Worm (Caenorhabditis elegans): ENCODE results near the gene C18A11.4.

- no peak for TF ChIP-seq pqm-1 (tag; optimal IDR thresholded peaks at IDR 0.05)
- TF ChIP-seq pha-2 (tag; optimal IDR thresholded peaks at IDR 0.05): no peak
- TF ChIP-seq hlh-13 (GFP tag; optimal IDR thresholded peaks at IDR 0.05): no peak
- no peak for TF ChIP-seq unc-42 (tag; optimal IDR thresholded peaks at IDR 0.05)
- no peak for TF ChIP-seq fkh-6 (tag; optimal IDR thresholded peaks at IDR 0.05)
- no peak for TF ChIP-seq ceh-48 (tag; optimal IDR thresholded peaks at IDR 0.05)
- TF ChIP-seq ama-1 (optimal IDR thresholded peaks at IDR 0.05): no peak
- no peak for TF ChIP-seq pax-1 (tag; optimal IDR thresholded peaks at IDR 0.05)
- no peak for TF ChIP-seq ceh-14 (tag; optimal IDR thresholded peaks at IDR 0.05)
- TF ChIP-seq nhr-11 (tag; optimal IDR thresholded peaks at IDR 0.05): no peak
- TF ChIP-seq lin-11 (tag; optimal IDR thresholded peaks at IDR 0.05): no peak
- TF ChIP-seq sox-4 (tag; optimal IDR thresholded peaks at IDR 0.05): no peak
Observed at ce11 chrX:8054478-8054877, 9.2 kb downstream of the C18A11.4 start.
